Worm (Caenorhabditis elegans) whole organism, late embryonic: Measurements from ENCODE around the gene set-16.

Experiments used
- C08G9.2 ChIP-seq: sonication (generic microtip); optimal IDR thresholded peaks from 2 replicates; lab custom pipeline; 2016; ENCODE audit warnings: mild to moderate bottlenecking, missing genetic modification characterization, moderate library complexity, missing compliant biosample characterization
- K02D7.2 ChIP-seq: sonication (generic microtip); optimal IDR thresholded peaks from 2 replicates; lab custom pipeline; 2017; ENCODE audit warnings: mild to moderate bottlenecking, missing genetic modification characterization, missing compliant biosample characterization
- K09A11.1 ChIP-seq: sonication (generic microtip); optimal IDR thresholded peaks from 2 replicates; lab custom pipeline; 2017; ENCODE audit warnings: antibody characterized with exemption, mild to moderate bottlenecking, missing genetic modification characterization, missing compliant biosample characterization; ENCODE audit not compliant: insufficient read depth
- ahr-1 ChIP-seq: sonication (generic microtip); optimal IDR thresholded peaks from 2 replicates; lab custom pipeline; 2016; ENCODE audit warnings: missing genetic modification characterization, missing compliant biosample characterization
- ama-1 ChIP-seq: fragments of 150-350 bp; optimal IDR thresholded peaks from 2 replicates; lab custom pipeline; 2014
- ceh-19 ChIP-seq: fragments of 200-800 bp; sonication (Bioruptor generic); optimal IDR thresholded peaks from 2 replicates; lab custom pipeline; 2018; ENCODE audit warnings: mild to moderate bottlenecking, missing genetic modification characterization, missing compliant biosample characterization
- ceh-22 ChIP-seq: sonication (generic microtip); optimal IDR thresholded peaks from 2 replicates; lab custom pipeline; 2017; ENCODE audit warnings: missing biosample characterization, missing genetic modification characterization
- ceh-30 ChIP-seq: fragments of 150-350 bp; optimal IDR thresholded peaks from 2 replicates; lab custom pipeline; 2014; ENCODE audit warnings: missing biosample characterization, missing genetic modification characterization
- ceh-31 ChIP-seq: sonication (generic microtip); optimal IDR thresholded peaks from 2 replicates; lab custom pipeline; 2016; ENCODE audit warnings: missing genetic modification characterization, missing compliant biosample characterization
- ceh-34 ChIP-seq: sonication (generic microtip); optimal IDR thresholded peaks from 2 replicates; lab custom pipeline; 2016; ENCODE audit warnings: mild to moderate bottlenecking, missing genetic modification characterization, missing compliant biosample characterization
- ceh-9 ChIP-seq: sonication (generic microtip); optimal IDR thresholded peaks from 2 replicates; lab custom pipeline; 2016; ENCODE audit warnings: mild to moderate bottlenecking, missing genetic modification characterization, inconsistent platforms, missing compliant biosample characterization
- dmd-4 ChIP-seq: sonication (generic microtip); optimal IDR thresholded peaks from 2 replicates; lab custom pipeline; 2016; ENCODE audit warnings: borderline replicate concordance, missing genetic modification characterization, missing compliant biosample characterization
- elt-4 ChIP-seq: sonication (generic microtip); optimal IDR thresholded peaks from 2 replicates; lab custom pipeline; 2016; ENCODE audit warnings: missing genetic modification characterization, missing compliant biosample characterization
- ets-4 ChIP-seq: sonication (generic microtip); optimal IDR thresholded peaks from 2 replicates; lab custom pipeline; 2016; ENCODE audit warnings: missing genetic modification characterization, missing compliant biosample characterization
- eyg-1 ChIP-seq: sonication (generic microtip); optimal IDR thresholded peaks from 2 replicates; lab custom pipeline; 2016; ENCODE audit warnings: missing genotype, missing genetic modification characterization, missing compliant biosample characterization
- fax-1 ChIP-seq: sonication (generic microtip); optimal IDR thresholded peaks from 2 replicates; lab custom pipeline; 2016; ENCODE audit warnings: missing genotype, missing genetic modification characterization, missing compliant biosample characterization
- fkh-6 ChIP-seq: sonication (generic microtip); optimal IDR thresholded peaks from 2 replicates; lab custom pipeline; 2016; ENCODE audit warnings: missing genetic modification characterization, missing compliant biosample characterization
- hlh-15 ChIP-seq: sonication (generic microtip); optimal IDR thresholded peaks from 2 replicates; lab custom pipeline; 2016; ENCODE audit warnings: missing genetic modification characterization, missing compliant biosample characterization
- hlh-6 ChIP-seq: sonication (generic microtip); optimal IDR thresholded peaks from 2 replicates; lab custom pipeline; 2016; ENCODE audit warnings: missing genotype, missing genetic modification characterization, missing compliant biosample characterization
- mec-3 ChIP-seq: sonication (generic microtip); optimal IDR thresholded peaks from 2 replicates; lab custom pipeline; 2016; ENCODE audit warnings: borderline replicate concordance, missing genetic modification characterization, missing compliant biosample characterization
- nhr-232 ChIP-seq: sonication (generic microtip); optimal IDR thresholded peaks from 2 replicates; lab custom pipeline; 2016; ENCODE audit warnings: missing genetic modification characterization, missing compliant biosample characterization
- npax-4 ChIP-seq: sonication (generic microtip); optimal IDR thresholded peaks from 2 replicates; lab custom pipeline; 2016; ENCODE audit warnings: missing genetic modification characterization, missing compliant biosample characterization
- odd-2 ChIP-seq: sonication (generic microtip); optimal IDR thresholded peaks from 2 replicates; lab custom pipeline; 2017; ENCODE audit warnings: antibody characterized with exemption, mild to moderate bottlenecking, missing genetic modification characterization, missing compliant biosample characterization
- pag-3 ChIP-seq: sonication (generic microtip); optimal IDR thresholded peaks from 2 replicates; lab custom pipeline; 2016; ENCODE audit warnings: missing compliant biosample characterization, missing genetic modification characterization, borderline replicate concordance
- pha-2 ChIP-seq: sonication (generic microtip); optimal IDR thresholded peaks from 2 replicates; lab custom pipeline; 2017; ENCODE audit warnings: mild to moderate bottlenecking, missing genetic modification characterization, missing compliant biosample characterization
- pros-1 ChIP-seq: fragments of 150-350 bp; optimal IDR thresholded peaks from 2 replicates; lab custom pipeline; 2014; ENCODE audit warnings: missing biosample characterization, missing genetic modification reagents, missing genetic modification characterization
- ref-2 ChIP-seq: sonication (generic microtip); optimal IDR thresholded peaks from 2 replicates; lab custom pipeline; 2016; ENCODE audit warnings: missing genetic modification characterization, missing compliant biosample characterization
- sox-2 ChIP-seq: fragments of 200-800 bp; sonication (Bioruptor generic); IDR thresholded peaks from 2 replicates; pipeline ENCODE4 v1.3.6; 2022; ENCODE audit warnings: missing genetic modification reagents, missing genetic modification characterization, missing compliant biosample characterization
- sox-4 ChIP-seq: sonication (generic microtip); optimal IDR thresholded peaks from 2 replicates; lab custom pipeline; 2017; ENCODE audit warnings: mild to moderate bottlenecking, missing genetic modification characterization, inconsistent platforms, missing compliant biosample characterization
- tbx-2 ChIP-seq: sonication (generic microtip); optimal IDR thresholded peaks from 2 replicates; lab custom pipeline; 2016; ENCODE audit warnings: missing genetic modification characterization, missing compliant biosample characterization
- unc-86 ChIP-seq: sonication (generic microtip); optimal IDR thresholded peaks from 2 replicates; lab custom pipeline; 2016; ENCODE audit warnings: missing genetic modification characterization, missing compliant biosample characterization
- zip-5 ChIP-seq: sonication (generic microtip); optimal IDR thresholded peaks from 2 replicates; lab custom pipeline; 2016; ENCODE audit warnings: missing genetic modification characterization, missing compliant biosample characterization
- ztf-16 ChIP-seq: sonication (generic microtip); optimal IDR thresholded peaks from 2 replicates; lab custom pipeline; 2017; ENCODE audit warnings: missing genetic modification characterization, missing compliant biosample characterization

The set-16 gene

ce11 chrIII:13651414-13651813 lies 7.7 kb downstream of the set-16 start:
- TF ChIP-seq mec-3 (tag; lab: Kevin White, UChicago) (no peak), fkh-6 (no peak), zip-5 (tag; lab: Kevin White, UChicago) (no peak), ceh-34 (tag; lab: Kevin White, UChicago) (no peak), hlh-15 (tag; lab: Kevin White, UChicago) (no peak), ceh-19 (GFP tag; lab: Kevin White, UChicago) (no peak), C08G9.2 (peak; percentile 36)
- TF ChIP-seq, all 69 proteins: peak for 1

ce11 chrIII:13652010-13652409 lies 8.3 kb downstream of the set-16 start:
- TF ChIP-seq nhr-232 (no peak), pha-2 (no peak), C08G9.2 (no peak), fkh-6 (no peak), pag-3 (no peak), pros-1 (tag; lab: Kevin White, UChicago) (no peak), K02D7.2 (tag; lab: Kevin White, UChicago) (no peak), hlh-6 (no peak), ref-2 (tag; lab: Kevin White, UChicago) (no peak), unc-86 (tag; lab: Kevin White, UChicago) (no peak), fax-1 (tag; lab: Kevin White, UChicago) (no peak), ahr-1 (tag; lab: Kevin White, UChicago) (no peak), ama-1 (lab: Kevin White, UChicago) (no peak), K09A11.1 (no peak), hlh-15 (tag; lab: Kevin White, UChicago) (no peak)

- TF ChIP-seq hlh-6 (no peak), odd-2 (tag; lab: Kevin White, UChicago) (no peak), elt-4 (tag; lab: Kevin White, UChicago) (no peak)
These were observed 9.0 kb downstream of the set-16 start for ce11 chrIII:13652708-13653107.

- no peak for TF ChIP-seq ceh-31 (tag; lab: Kevin White, UChicago)
- peak; percentile 5 for TF ChIP-seq ref-2 (tag; lab: Kevin White, UChicago)
These were observed 11.2 kb downstream of the set-16 start for ce11 chrIII:13654950-13655349.

ce11 chrIII:13656680-13657079 lies 13.0 kb downstream of the set-16 start:
- TF ChIP-seq ceh-30 (tag; lab: Kevin White, UChicago) (no peak), nhr-232 (no peak), ceh-9 (no peak), sox-2 (GFP tag; lab: Robert Waterston, UW) (no peak), npax-4 (tag; lab: Kevin White, UChicago) (no peak), ets-4 (tag; lab: Kevin White, UChicago) (no peak), ceh-22 (tag; lab: Kevin White, UChicago) (no peak), pha-2 (no peak), pag-3 (no peak), C08G9.2 (no peak), zip-5 (tag; lab: Kevin White, UChicago) (no peak), ztf-16 (no peak)
- TF ChIP-seq, all 69 proteins: peak for 0

- TF ChIP-seq dmd-4 (tag; lab: Kevin White, UChicago) (no peak), elt-4 (tag; lab: Kevin White, UChicago) (no peak), eyg-1 (tag; lab: Kevin White, UChicago) (no peak), ref-2 (tag; lab: Kevin White, UChicago) (no peak), tbx-2 (tag; lab: Kevin White, UChicago) (peak; percentile 33), sox-4 (tag; lab: Kevin White, UChicago) (no peak), ets-4 (tag; lab: Kevin White, UChicago) (peak; percentile 24), pha-2 (peak; percentile 24)
- TF ChIP-seq, all 69 proteins: peak for 3
These were observed 14.3 kb downstream of the set-16 start for ce11 chrIII:13657975-13658374.
